Fruit fly (Drosophila melanogaster): ENCODE measurements around the gene Coq3.

Coq3 gene

DNA sequence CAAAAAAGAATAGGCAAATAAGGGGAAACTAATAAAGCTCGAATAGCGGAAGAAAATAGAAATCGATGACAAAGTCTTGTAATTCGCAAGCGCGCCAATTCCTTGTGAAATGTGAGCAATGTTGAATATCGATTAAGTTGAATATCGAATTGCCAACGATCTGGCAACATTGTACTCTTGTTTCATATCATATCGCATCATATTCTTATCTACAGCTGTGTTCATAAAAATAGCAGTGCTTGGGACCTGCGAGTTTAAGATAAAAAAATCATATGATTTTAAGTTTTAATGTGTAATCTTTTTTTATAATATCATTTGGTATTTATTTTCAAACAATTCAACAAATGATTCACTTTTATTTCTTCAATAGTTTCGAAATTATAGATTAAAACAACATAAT is 9.4 kb downstream of the Coq3 start (continued):
- TF ChIP-seq CG10321 (GFP tag; IDR thresholded peaks at IDR 0.05) (no peak), CG11504 (tag; optimal IDR thresholded peaks at IDR 0.05) (no peak), lbe (GFP tag; optimal IDR thresholded peaks at IDR 0.05) (no peak), CG9727 (GFP tag; optimal IDR thresholded peaks at IDR 0.05) (peak; percentile 56), schlank (tag; optimal IDR thresholded peaks at IDR 0.05) (no peak), Fer1 (GFP tag; optimal IDR thresholded peaks at IDR 0.05) (peak; percentile 42), ewg (GFP tag; optimal IDR thresholded peaks at IDR 0.05) (peak; percentile 29), ro (GFP tag; IDR thresholded peaks at IDR 0.05) (no peak), CG12236 (GFP tag; optimal IDR thresholded peaks at IDR 0.05) (no peak), Hr51 (GFP tag; optimal IDR thresholded peaks at IDR 0.05) (peak in 1 of 2 experiments; percentile 70), Meics (GFP tag; optimal IDR thresholded peaks at IDR 0.05) (peak; percentile 67), CG12659 (GFP tag; optimal IDR thresholded peaks at IDR 0.05) (peak; percentile 71), bcd (GFP tag; optimal IDR thresholded peaks at IDR 0.05) (no peak), CG12104 (GFP tag; optimal IDR thresholded peaks at IDR 0.05) (no peak), seq (GFP tag; IDR thresholded peaks at IDR 0.05) (no peak), nau (GFP tag; optimal IDR thresholded peaks at IDR 0.05) (peak; percentile 41), Sox102F (GFP tag; optimal IDR thresholded peaks at IDR 0.05) (no peak), CG12769 (tag; optimal IDR thresholded peaks at IDR 0.05) (peak; percentile 19), Gsc (GFP tag; IDR thresholded peaks at IDR 0.05) (no peak), CG17385 (GFP tag; optimal IDR thresholded peaks at IDR 0.05) (peak; percentile 23), CG1529 (GFP tag; optimal IDR thresholded peaks at IDR 0.05) (no peak), CG8944 (GFP tag; optimal IDR thresholded peaks at IDR 0.05) (no peak), CG17912 (GFP tag; optimal IDR thresholded peaks at IDR 0.05) (no peak), CG8478 (optimal IDR thresholded peaks at IDR 0.05) (no peak), chm (GFP tag; IDR thresholded peaks at IDR 0.05) (peak; percentile 33; the same call in 1 of the 2 replicates), CG1602 (GFP tag; optimal IDR thresholded peaks at IDR 0.05) (no peak), Aef1 (GFP tag; IDR thresholded peaks at IDR 0.05) (peak; percentile 32; the same call in 1 of the 3 replicates), CG31365 (tag; optimal IDR thresholded peaks at IDR 0.05) (no peak), Med (GFP tag) (peak; percentile 58), CG13123 (GFP tag; optimal IDR thresholded peaks at IDR 0.05) (peak; percentile 9), CG17568 (GFP tag; optimal IDR thresholded peaks at IDR 0.05) (peak; percentile 22), Rx (GFP tag; IDR thresholded peaks at IDR 0.05) (no peak), Vsx1 (GFP tag; optimal IDR thresholded peaks at IDR 0.05) (no peak), CG32532 (GFP tag; IDR thresholded peaks at IDR 0.05) (peak; percentile 79), Doc3 (GFP tag; IDR thresholded peaks at IDR 0.05; ENCODE audit: partially characterized antibody) (peak; percentile 63; the same call in 2 of the 3 replicates), CG11695 (GFP tag; IDR thresholded peaks at IDR 0.05) (0 out of 3 replicates have a peak, but pooled peaks have one; percentile 44), MESR4 (GFP tag; optimal IDR thresholded peaks at IDR 0.05) (no peak), Chrac-16 (GFP tag; optimal IDR thresholded peaks at IDR 0.05) (peak; percentile 1), Dip2 (GFP tag; IDR thresholded peaks at IDR 0.05) (no peak), sr (GFP tag; IDR thresholded peaks at IDR 0.05) (no peak), pros (GFP tag; optimal IDR thresholded peaks at IDR 0.05) (no peak), CG4404 (GFP tag; IDR thresholded peaks at IDR 0.05) (no peak), CG9876 (GFP tag; optimal IDR thresholded peaks at IDR 0.05) (no peak), HLH4C (GFP tag; IDR thresholded peaks at IDR 0.05; ENCODE audit: partially characterized antibody) (peak; percentile 76), CG11723 (GFP tag; optimal IDR thresholded peaks at IDR 0.05) (no peak), CG17359 (tag; optimal IDR thresholded peaks at IDR 0.05) (peak; percentile 67), CG11696 (GFP tag; IDR thresholded peaks at IDR 0.05) (peak; percentile 99), pnt (GFP tag; optimal IDR thresholded peaks at IDR 0.05) (no peak), wdn (GFP tag; IDR thresholded peaks at IDR 0.05) (peak; percentile 34; the same call in 1 of the 2 replicates), CG4617 (GFP tag; optimal IDR thresholded peaks at IDR 0.05; ENCODE audit: borderline replicate concordance) (no peak), CG15479 (GFP tag; optimal IDR thresholded peaks at IDR 0.05) (no peak)

Data from whole organism, embryonic.